Worm (Caenorhabditis elegans): ENCODE data around the gene F48E3.6.
A peak's percentile ranks its signal among the peaks of the same experiment; 100 is the strongest.

The F48E3.6 gene

DNA sequence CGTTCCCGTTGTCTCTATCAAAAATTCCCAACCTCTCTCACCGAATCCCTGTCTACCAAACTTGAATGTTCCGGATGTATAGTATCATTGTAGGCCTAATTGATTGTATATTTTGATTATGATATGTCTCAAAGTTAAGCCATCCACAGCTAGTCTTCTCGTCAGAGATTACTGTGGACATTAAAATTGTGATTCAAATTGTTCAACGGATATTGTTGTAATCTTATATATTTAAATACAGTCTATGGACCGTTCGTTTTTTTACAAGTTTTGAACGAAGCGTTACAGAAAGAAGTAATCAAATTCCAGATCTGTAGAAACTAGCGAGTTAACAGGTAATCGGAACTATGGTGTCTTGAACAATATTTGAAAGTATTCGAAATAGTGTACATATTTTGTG, 22.0 kb downstream of the F48E3.6 start, which contains the start of gene F48E3.9:
Gene F48E3.9, plus strand, starts transcription at position 301 of the 400 bp plus-strand sequence.
- TF ChIP-seq ceh-16 (tag; optimal IDR thresholded peaks at IDR 0.05) (no peak), nhr-11 (tag; optimal IDR thresholded peaks at IDR 0.05) (no peak), ztf-4 (tag; optimal IDR thresholded peaks at IDR 0.05) (no peak), aly-2 (tag; optimal IDR thresholded peaks at IDR 0.05) (no peak), nhr-129 (tag; optimal IDR thresholded peaks at IDR 0.05) (no peak), R02D3.7 (tag; optimal IDR thresholded peaks at IDR 0.05) (no peak), unc-55 (GFP tag; optimal IDR thresholded peaks at IDR 0.05) (no peak), zag-1 (tag; optimal IDR thresholded peaks at IDR 0.05) (no peak), elt-1 (tag; optimal IDR thresholded peaks at IDR 0.05) (no peak), sma-9 (GFP tag; optimal IDR thresholded peaks at IDR 0.05) (no peak), sma-9 (tag; optimal IDR thresholded peaks at IDR 0.05) (no peak), mdl-1 (tag; optimal IDR thresholded peaks at IDR 0.05) (no peak), lin-11 (tag; optimal IDR thresholded peaks at IDR 0.05) (no peak), nhr-21 (tag; optimal IDR thresholded peaks at IDR 0.05) (no peak), unc-62 (GFP tag; optimal IDR thresholded peaks at IDR 0.05) (no peak), ZK546.5 (tag; optimal IDR thresholded peaks at IDR 0.05) (no peak), nhr-237 (tag; optimal IDR thresholded peaks at IDR 0.05) (no peak)

DNA sequence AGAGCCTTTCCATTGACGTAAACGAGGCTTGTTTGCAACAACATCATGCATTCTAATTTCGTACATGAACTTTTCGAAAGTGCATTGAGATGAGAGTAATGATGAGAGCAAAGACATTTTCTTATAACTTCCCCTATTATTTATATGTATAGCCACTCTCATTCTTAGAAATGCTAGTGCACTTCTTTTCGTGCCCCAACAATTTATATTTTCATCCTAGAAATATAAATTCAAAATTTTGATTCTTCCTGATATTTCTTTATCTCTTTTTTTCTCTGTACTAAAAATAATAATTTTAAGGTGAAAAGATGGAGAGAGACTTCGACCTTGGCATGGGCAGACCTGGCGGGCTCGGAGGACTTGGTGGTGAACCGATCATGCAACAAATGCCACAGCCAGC, 23.8 kb downstream of the F48E3.6 start, which contains the start of gene mek-1:
Gene mek-1, plus strand, starts transcription at position 301 of the 400 bp plus-strand sequence.
- TF ChIP-seq nhr-11 (tag; optimal IDR thresholded peaks at IDR 0.05) (no peak), ztf-11 (tag; optimal IDR thresholded peaks at IDR 0.05) (no peak), sma-3 (GFP tag; optimal IDR thresholded peaks at IDR 0.05) (no peak), nhr-10 (tag; optimal IDR thresholded peaks at IDR 0.05) (no peak), ceh-16 (tag; optimal IDR thresholded peaks at IDR 0.05) (no peak), lin-13 (GFP tag; optimal IDR thresholded peaks at IDR 0.05) (no peak), nhr-25 (tag; optimal IDR thresholded peaks at IDR 0.05) (no peak), ztf-1 (GFP tag; conservative IDR thresholded peaks at IDR 0.05) (no peak), sma-9 (GFP tag; optimal IDR thresholded peaks at IDR 0.05) (no peak), sma-9 (tag; optimal IDR thresholded peaks at IDR 0.05) (no peak), crh-2 (tag; optimal IDR thresholded peaks at IDR 0.05) (no peak), sem-4 (tag; optimal IDR thresholded peaks at IDR 0.05) (no peak), fos-1 (tag; optimal IDR thresholded peaks at IDR 0.05) (no peak)

DNA sequence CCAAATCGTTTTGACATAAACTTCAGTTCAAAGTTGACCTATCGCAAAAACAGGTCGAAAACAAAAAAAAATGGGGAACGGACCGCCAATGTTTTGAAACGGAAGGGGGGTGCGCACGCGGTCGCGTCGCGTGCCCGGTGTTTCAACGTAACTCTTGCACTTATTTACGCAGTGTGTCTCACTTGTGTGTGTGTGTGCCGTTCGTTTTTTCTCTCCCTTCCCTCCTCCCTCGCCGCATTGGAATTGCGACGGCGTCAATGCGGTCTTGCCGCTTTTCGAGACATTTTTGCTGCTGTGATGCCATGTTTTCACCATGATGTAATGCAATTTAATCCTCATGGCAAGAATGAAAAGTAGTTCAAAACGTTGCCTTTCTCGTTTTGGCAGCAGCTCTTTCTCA, 24.2 kb downstream of the F48E3.6 start:
- TF ChIP-seq sem-4 (tag; optimal IDR thresholded peaks at IDR 0.05) (peak; percentile 41), ceh-82 (tag; optimal IDR thresholded peaks at IDR 0.05) (no peak), F13H6.1 (tag; optimal IDR thresholded peaks at IDR 0.05) (peak; percentile 37), unc-55 (GFP tag; optimal IDR thresholded peaks at IDR 0.05) (peak; percentile 63), lin-11 (tag; optimal IDR thresholded peaks at IDR 0.05) (no peak), C34F6.9 (tag; optimal IDR thresholded peaks at IDR 0.05) (peak; percentile 55), crh-2 (tag; optimal IDR thresholded peaks at IDR 0.05) (peak; percentile 35), lsy-2 (tag; optimal IDR thresholded peaks at IDR 0.05) (no peak), nhr-129 (tag; optimal IDR thresholded peaks at IDR 0.05) (peak; percentile 21), fos-1 (tag; optimal IDR thresholded peaks at IDR 0.05) (peak; percentile 45), snpc-4 (tag; optimal IDR thresholded peaks at IDR 0.05) (no peak), lin-13 (GFP tag; optimal IDR thresholded peaks at IDR 0.05) (peak; percentile 15), sma-3 (GFP tag; optimal IDR thresholded peaks at IDR 0.05) (no peak), zag-1 (tag; optimal IDR thresholded peaks at IDR 0.05) (peak; percentile 31), nhr-25 (tag; optimal IDR thresholded peaks at IDR 0.05) (peak; percentile 10), elt-1 (tag; optimal IDR thresholded peaks at IDR 0.05) (no peak), nhr-23 (tag; optimal IDR thresholded peaks at IDR 0.05) (no peak)

DNA sequence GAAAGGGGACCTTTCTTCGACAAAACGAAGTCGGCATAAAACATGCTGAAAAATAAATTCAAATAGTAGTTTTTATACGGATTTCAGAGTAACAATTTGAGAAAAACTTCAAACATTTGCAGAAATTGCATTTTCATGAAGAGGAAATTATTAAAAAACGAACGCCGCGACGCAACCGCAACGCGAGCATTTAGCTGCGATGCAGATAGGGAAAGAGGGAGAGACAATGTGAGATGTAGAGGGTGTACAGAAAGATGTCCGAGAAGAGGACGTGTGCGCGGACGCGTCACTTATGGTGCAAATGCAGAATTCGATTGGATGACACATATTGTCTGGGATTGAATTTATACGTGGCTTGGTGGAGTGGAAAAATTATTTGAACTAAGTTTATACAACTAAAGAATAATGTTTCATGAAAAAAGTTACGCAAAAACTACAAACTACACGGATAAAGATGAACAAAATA, 27.7 kb downstream of the F48E3.6 start, which contains the start of gene coh-1:
Gene coh-1, minus strand, starts transcription at position 51 of the 466 bp plus-strand sequence.
- TF ChIP-seq skn-1 (tag; optimal IDR thresholded peaks at IDR 0.05): no peak
- TF ChIP-seq ceh-82 (tag; optimal IDR thresholded peaks at IDR 0.05): no peak
- TF ChIP-seq gmeb-1 (tag; optimal IDR thresholded peaks at IDR 0.05): peak; percentile 1
- TF ChIP-seq unc-55 (GFP tag; optimal IDR thresholded peaks at IDR 0.05): peak; percentile 81
- no peak for TF ChIP-seq mdl-1 (tag; optimal IDR thresholded peaks at IDR 0.05)
- TF ChIP-seq F13H6.1 (tag; optimal IDR thresholded peaks at IDR 0.05): peak; percentile 56
- no peak for TF ChIP-seq snpc-4 (tag; optimal IDR thresholded peaks at IDR 0.05)
- no peak for TF ChIP-seq nhr-21 (tag; optimal IDR thresholded peaks at IDR 0.05)
- no peak for TF ChIP-seq mab-5 (tag; optimal IDR thresholded peaks at IDR 0.05)
- peak; percentile 61 for TF ChIP-seq fos-1 (tag; optimal IDR thresholded peaks at IDR 0.05)
- TF ChIP-seq ceh-16 (tag; optimal IDR thresholded peaks at IDR 0.05): no peak
- TF ChIP-seq ztf-4 (tag; optimal IDR thresholded peaks at IDR 0.05): peak; percentile 20
- peak; percentile 90 for TF ChIP-seq C34F6.9 (tag; optimal IDR thresholded peaks at IDR 0.05)
- TF ChIP-seq unc-39 (tag; optimal IDR thresholded peaks at IDR 0.05): no peak
- peak; percentile 46 for TF ChIP-seq lin-13 (GFP tag; optimal IDR thresholded peaks at IDR 0.05)
- TF ChIP-seq nhr-12 (tag; optimal IDR thresholded peaks at IDR 0.05): no peak
- no peak for TF ChIP-seq peb-1 (tag; optimal IDR thresholded peaks at IDR 0.05)
- no peak for TF ChIP-seq elt-3 (tag; optimal IDR thresholded peaks at IDR 0.05)
- TF ChIP-seq lsy-2 (tag; optimal IDR thresholded peaks at IDR 0.05): peak in 1 of 2 experiments; percentile 71
- peak; percentile 33 for TF ChIP-seq sem-4 (tag; optimal IDR thresholded peaks at IDR 0.05)
- no peak for TF ChIP-seq R02D3.7 (tag; optimal IDR thresholded peaks at IDR 0.05)
- no peak for TF ChIP-seq zag-1 (tag; optimal IDR thresholded peaks at IDR 0.05)
- no peak for TF ChIP-seq alr-1 (tag; optimal IDR thresholded peaks at IDR 0.05)
- no peak for TF ChIP-seq ZK546.5 (tag; optimal IDR thresholded peaks at IDR 0.05)
- TF ChIP-seq sma-9 (GFP tag; optimal IDR thresholded peaks at IDR 0.05): peak; percentile 47
- TF ChIP-seq sma-9 (tag; optimal IDR thresholded peaks at IDR 0.05): no peak
- TF ChIP-seq nhr-23 (tag; optimal IDR thresholded peaks at IDR 0.05): no peak
- TF ChIP-seq ztf-1 (GFP tag; conservative IDR thresholded peaks at IDR 0.05): no peak
- peak; percentile 33 for TF ChIP-seq sma-3 (GFP tag; optimal IDR thresholded peaks at IDR 0.05)
- peak; percentile 82 for TF ChIP-seq nhr-129 (tag; optimal IDR thresholded peaks at IDR 0.05)
- no peak for TF ChIP-seq Y55F3AM.14 (GFP tag; optimal IDR thresholded peaks at IDR 0.05)
- TF ChIP-seq unc-62 (GFP tag; optimal IDR thresholded peaks at IDR 0.05): no peak
- TF ChIP-seq lin-39 (tag; optimal IDR thresholded peaks at IDR 0.05): no peak
- TF ChIP-seq nhr-77 (tag; optimal IDR thresholded peaks at IDR 0.05): no peak
- TF ChIP-seq lin-11 (tag; optimal IDR thresholded peaks at IDR 0.05): peak; percentile 56

Measured in whole organism, L2 larva.